Worm (Caenorhabditis elegans): ENCODE results near the gene ndub-2.

- TF ChIP-seq W03F9.2 (tag; optimal IDR thresholded peaks at IDR 0.05), result no peak
- TF ChIP-seq him-1 (tag; optimal IDR thresholded peaks at IDR 0.05), result no peak
- TF ChIP-seq dao-5 (tag; optimal IDR thresholded peaks at IDR 0.05), result no peak
Observed at ce11 chrII:9000331-9000730, 4.2 kb downstream of the ndub-2 start, which contains the start of gene F44G4.5.

Data from whole organism, L4/young adult.